Worm (Caenorhabditis elegans) whole organism, L1 larva: ENCODE measurements around the gene mob-1.

Experiments
- ama-1 ChIP-seq: fragments of 150-350 bp; optimal IDR thresholded peaks from 2 replicates; lab custom pipeline; 2014
- dpl-1 ChIP-seq, 3 experiments: fragments of 150-350 bp in 2 of 3; sonication (generic microtip) in 1 of 3; optimal IDR thresholded peaks; 2 replicates each; lab custom pipeline; 2014 to 2017; ENCODE audit warnings: missing biosample characterization in 3 of 3, missing genetic modification characterization in 3 of 3, missing genetic modification reagents in 3 of 3
- fkh-10 ChIP-seq: sonication (generic microtip); optimal IDR thresholded peaks from 2 replicates; lab custom pipeline; 2017; ENCODE audit warnings: missing biosample characterization, missing genetic modification reagents, missing genetic modification characterization
- nhr-11 ChIP-seq: fragments of 150-350 bp; optimal IDR thresholded peaks from 2 replicates; lab custom pipeline; 2014; ENCODE audit warnings: missing biosample characterization, missing genetic modification characterization
- pqm-1 ChIP-seq: sonication (generic microtip); optimal IDR thresholded peaks from 3 replicates; lab custom pipeline; 2017; ENCODE audit warnings: missing biosample characterization, missing genetic modification characterization
- unc-62 ChIP-seq: fragments of 150-350 bp; optimal IDR thresholded peaks from 2 replicates; lab custom pipeline; 2014; ENCODE audit warnings: missing biosample characterization, missing genetic modification reagents, missing genetic modification characterization
- ztf-11 ChIP-seq, 2 experiments: sonication (generic microtip); optimal IDR thresholded peaks; 2 replicates each; lab custom pipeline; 2016 to 2017; ENCODE audit warnings: missing genetic modification characterization in 2 of 2, missing biosample characterization in 1 of 2, missing compliant biosample characterization in 1 of 2

DNA sequence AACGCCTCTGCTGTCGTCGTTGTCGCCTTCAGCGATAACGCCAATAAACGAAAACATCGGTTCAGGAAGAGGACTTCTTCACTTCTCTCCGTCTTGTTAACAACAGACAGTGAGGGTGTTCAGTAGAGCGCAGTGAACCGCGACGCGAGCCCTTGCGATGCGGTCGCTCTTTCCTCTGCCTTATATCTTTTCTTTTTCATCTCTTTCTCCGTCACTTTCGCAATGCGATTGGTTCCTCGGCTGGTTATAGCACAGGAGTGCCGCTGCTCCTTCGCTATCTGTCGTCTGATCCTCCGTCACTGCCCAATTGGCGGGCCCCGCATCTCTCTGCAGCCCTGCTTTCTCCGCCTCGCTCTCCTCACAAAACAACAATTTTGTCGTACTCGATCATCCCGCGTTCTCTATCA lies 3.2 kb upstream of the mob-1 start:
- TF ChIP-seq nhr-11 = no peak
- no peak for TF ChIP-seq unc-62 (GFP tag; lab: Kevin White, UChicago)
- no peak for TF ChIP-seq pqm-1 (tag; lab: Kevin White, UChicago)
- no peak for TF ChIP-seq ama-1 (lab: Kevin White, UChicago)
- TF ChIP-seq ztf-11 (tag; optimal IDR thresholded peaks at IDR 0.05; lab: Kevin White, UChicago) = no peak
- peak; percentile 84 for TF ChIP-seq fkh-10
- peak; percentile 9 to 63 (median 51) for TF ChIP-seq dpl-1 (GFP tag; optimal IDR thresholded peaks at IDR 0.05; lab: Kevin White, UChicago)
